Worm (Caenorhabditis elegans) whole organism, L4/young adult: ENCODE measurements around the gene srx-46.

Experiments used
- W03F9.2 ChIP-seq: fragments of 150-350 bp; optimal IDR thresholded peaks from 2 replicates; lab custom pipeline; 2014; ENCODE audit warnings: missing biosample characterization, missing genetic modification characterization
- dao-5 ChIP-seq: sonication (generic microtip); optimal IDR thresholded peaks from 2 replicates; lab custom pipeline; 2016; ENCODE audit warnings: missing genotype, missing genetic modification characterization, moderate library complexity, missing compliant biosample characterization

ce11 chrV:9384359-9384758, 31.3 kb downstream of the srx-46 start:
- no peak for TF ChIP-seq dao-5 (tag; lab: Kevin White, UChicago)
- TF ChIP-seq W03F9.2 (tag; lab: Kevin White, UChicago) = no peak
